Worm (Caenorhabditis elegans) whole organism, L1 larva: ENCODE results near the gene alh-1.

ENCODE experiments used
- C16A3.4 ChIP-seq: fragments of 150-350 bp; optimal IDR thresholded peaks from 2 replicates; lab custom pipeline; 2014; ENCODE audit warnings: missing biosample characterization, missing genetic modification characterization
- F16B12.6 ChIP-seq: fragments of 150-350 bp; optimal IDR thresholded peaks from 2 replicates; lab custom pipeline; 2014; ENCODE audit warnings: missing biosample characterization, missing genetic modification characterization
- alr-1 ChIP-seq: fragments of 200-800 bp; sonication (Bioruptor generic); optimal IDR thresholded peaks from 2 replicates; lab custom pipeline; 2018; ENCODE audit warnings: borderline replicate concordance, mild to moderate bottlenecking, missing genetic modification characterization, missing compliant biosample characterization
- aly-2 ChIP-seq: fragments of 150-350 bp; optimal IDR thresholded peaks from 2 replicates; lab custom pipeline; 2014; ENCODE audit warnings: missing biosample characterization, missing genetic modification characterization
- ama-1 ChIP-seq: fragments of 150-350 bp; optimal IDR thresholded peaks from 2 replicates; lab custom pipeline; 2014
- blmp-1 ChIP-seq: fragments of 150-350 bp; optimal IDR thresholded peaks from 2 replicates; lab custom pipeline; 2014; ENCODE audit warnings: missing biosample characterization, missing genetic modification characterization
- ceh-8 ChIP-seq: fragments of 200-800 bp; sonication (Bioruptor generic); optimal IDR thresholded peaks from 2 replicates; lab custom pipeline; 2018; ENCODE audit warnings: mild to moderate bottlenecking, missing genetic modification characterization, moderate library complexity, missing compliant biosample characterization
- ceh-82 ChIP-seq, 3 experiments: fragments of 150-350 bp in 1 of 3; sonication (generic microtip) in 2 of 3; optimal IDR thresholded peaks; 2 replicates each; lab custom pipeline; 2014 to 2017; ENCODE audit warnings: missing biosample characterization in 3 of 3, missing genetic modification characterization in 3 of 3
- ceh-88 ChIP-seq: fragments of 200-800 bp; sonication (Bioruptor generic); IDR thresholded peaks from 2 replicates; pipeline ENCODE4 v1.3.6; 2022; ENCODE audit warnings: missing genetic modification characterization, missing compliant biosample characterization
- ces-1 ChIP-seq: fragments of 150-350 bp; optimal IDR thresholded peaks from 2 replicates; lab custom pipeline; 2014; ENCODE audit warnings: missing biosample characterization, missing genetic modification reagents, missing genetic modification characterization
- efl-1 ChIP-seq, 4 experiments: fragments of 150-350 bp; optimal IDR thresholded peaks in 3 of 4; peaks in 1 of 4; 1 replicate in 1 of 4; 2 replicates in 3 of 4; lab custom pipeline; 2014; ENCODE audit warnings: missing biosample characterization in 2 of 4, missing genetic modification characterization in 2 of 4, missing genetic modification reagents in 2 of 4
- efl-3 ChIP-seq: fragments of 200-800 bp; sonication (Bioruptor generic); optimal IDR thresholded peaks from 2 replicates; lab custom pipeline; 2018; ENCODE audit warnings: mild to moderate bottlenecking, missing genetic modification characterization, missing compliant biosample characterization
- egl-27 ChIP-seq, 2 experiments: fragments of 150-350 bp in 1 of 2; sonication (generic microtip); optimal IDR thresholded peaks; 3 replicates each; lab custom pipeline; 2017 to 2018; ENCODE audit warnings: missing biosample characterization in 2 of 2, missing genetic modification characterization in 2 of 2, missing genetic modification reagents in 2 of 2
- elt-2 ChIP-seq: sonication (generic microtip); optimal IDR thresholded peaks from 2 replicates; lab custom pipeline; 2016; ENCODE audit warnings: missing genetic modification characterization, mild to moderate bottlenecking, inconsistent platforms, missing compliant biosample characterization, missing genetic modification reagents
- elt-3 ChIP-seq, 6 experiments: fragments of 150-350 bp in 1 of 6; sonication (generic microtip); optimal IDR thresholded peaks; 2 replicates each; lab custom pipeline; 2017 to 2018; ENCODE audit warnings: missing biosample characterization in 6 of 6, missing genetic modification characterization in 6 of 6, inconsistent platforms in 1 of 6
- fkh-10 ChIP-seq: sonication (generic microtip); optimal IDR thresholded peaks from 2 replicates; lab custom pipeline; 2017; ENCODE audit warnings: missing biosample characterization, missing genetic modification reagents, missing genetic modification characterization
- fkh-4 ChIP-seq: sonication (generic microtip); optimal IDR thresholded peaks from 2 replicates; lab custom pipeline; 2016; ENCODE audit warnings: missing compliant biosample characterization, missing genetic modification characterization, borderline replicate concordance
- fos-1 ChIP-seq: fragments of 150-350 bp; optimal IDR thresholded peaks from 2 replicates; lab custom pipeline; 2014; ENCODE audit warnings: missing biosample characterization, missing genetic modification characterization
- grh-1 ChIP-seq: fragments of 200-800 bp; sonication (Bioruptor generic); IDR thresholded peaks from 2 replicates; pipeline ENCODE4 v1.3.6; 2022; ENCODE audit warnings: missing genetic modification reagents, missing genetic modification characterization, missing compliant biosample characterization
- hlh-4 ChIP-seq: sonication (generic microtip); optimal IDR thresholded peaks from 2 replicates; lab custom pipeline; 2016; ENCODE audit warnings: mild to moderate bottlenecking, missing genetic modification characterization, missing compliant biosample characterization
- hpl-2 ChIP-seq: fragments of 150-350 bp; optimal IDR thresholded peaks from 2 replicates; lab custom pipeline; 2014; ENCODE audit warnings: missing biosample characterization, missing genetic modification reagents, missing genetic modification characterization
- jun-1 ChIP-seq: fragments of 150-350 bp; optimal IDR thresholded peaks from 2 replicates; lab custom pipeline; 2014; ENCODE audit warnings: missing biosample characterization, missing genetic modification reagents, missing genetic modification characterization
- lin-13 ChIP-seq: fragments of 150-350 bp; optimal IDR thresholded peaks from 2 replicates; lab custom pipeline; 2014; ENCODE audit warnings: missing biosample characterization, missing genetic modification reagents, missing genetic modification characterization
- lin-15B ChIP-seq: fragments of 150-350 bp; sonication (generic microtip); optimal IDR thresholded peaks from 3 replicates; lab custom pipeline; 2014; ENCODE audit warnings: missing biosample characterization, missing genetic modification characterization
- lsy-2 ChIP-seq, 2 experiments: fragments of 150-350 bp; optimal IDR thresholded peaks; 2 replicates each; lab custom pipeline; 2014; ENCODE audit warnings: missing biosample characterization in 2 of 2, missing genetic modification characterization in 2 of 2
- mab-9 ChIP-seq: fragments of 200-800 bp; sonication (Bioruptor generic); IDR thresholded peaks from 2 replicates; pipeline ENCODE4 v1.3.6; 2022; ENCODE audit warnings: missing genetic modification reagents, missing genetic modification characterization, missing compliant biosample characterization
- mdl-1 ChIP-seq, 2 experiments: fragments of 150-350 bp; optimal IDR thresholded peaks; 2 replicates each; lab custom pipeline; 2014 to 2017; ENCODE audit warnings: missing biosample characterization in 2 of 2, missing genetic modification characterization in 2 of 2, inconsistent platforms in 1 of 2
- mef-2 ChIP-seq: fragments of 150-350 bp; optimal IDR thresholded peaks from 2 replicates; lab custom pipeline; 2014; ENCODE audit warnings: missing biosample characterization, missing genetic modification characterization
- mep-1 ChIP-seq: fragments of 150-350 bp; optimal IDR thresholded peaks from 2 replicates; lab custom pipeline; 2014; ENCODE audit warnings: missing biosample characterization, missing genetic modification characterization
- nhr-11 ChIP-seq: fragments of 150-350 bp; optimal IDR thresholded peaks from 2 replicates; lab custom pipeline; 2014; ENCODE audit warnings: missing biosample characterization, missing genetic modification characterization
- nhr-12 ChIP-seq: sonication (generic microtip); optimal IDR thresholded peaks from 2 replicates; lab custom pipeline; 2017; ENCODE audit warnings: missing biosample characterization, missing genetic modification characterization
- nhr-19 ChIP-seq: fragments of 200-800 bp; sonication (Bioruptor generic); conservative IDR thresholded peaks from 2 replicates; pipeline ENCODE4 v1.3.6; 2022; ENCODE audit warnings: missing genetic modification characterization, missing compliant biosample characterization
- nhr-237 ChIP-seq: fragments of 150-350 bp; optimal IDR thresholded peaks from 2 replicates; lab custom pipeline; 2014; ENCODE audit warnings: missing biosample characterization, missing genetic modification characterization
- nhr-28 ChIP-seq: fragments of 150-350 bp; optimal IDR thresholded peaks from 2 replicates; lab custom pipeline; 2014; ENCODE audit warnings: missing biosample characterization, missing genetic modification characterization
- nhr-76 ChIP-seq: sonication (generic microtip); optimal IDR thresholded peaks from 2 replicates; lab custom pipeline; 2017; ENCODE audit warnings: missing biosample characterization, missing genetic modification characterization
- nhr-77 ChIP-seq: fragments of 150-350 bp; optimal IDR thresholded peaks from 2 replicates; lab custom pipeline; 2014; ENCODE audit warnings: missing biosample characterization, missing genetic modification characterization
- nhr-84 ChIP-seq: sonication (generic microtip); optimal IDR thresholded peaks from 2 replicates; lab custom pipeline; 2017; ENCODE audit warnings: missing biosample characterization, missing genetic modification characterization
- nhr-85 ChIP-seq: sonication (generic microtip); peaks from one replicate; lab custom pipeline; 2016; ENCODE audit warnings: missing genetic modification characterization, inconsistent platforms, missing compliant biosample characterization
- nhr-90 ChIP-seq: sonication (generic microtip); optimal IDR thresholded peaks from 2 replicates; lab custom pipeline; 2016; ENCODE audit warnings: mild to moderate bottlenecking, missing genetic modification characterization, missing compliant biosample characterization; ENCODE audit not compliant: poor library complexity
- pax-3 ChIP-seq: fragments of 200-800 bp; sonication (Bioruptor generic); optimal IDR thresholded peaks from 2 replicates; lab custom pipeline; 2018; ENCODE audit warnings: mild to moderate bottlenecking, missing genetic modification characterization, moderate library complexity, missing compliant biosample characterization
- pqm-1 ChIP-seq: sonication (generic microtip); optimal IDR thresholded peaks from 3 replicates; lab custom pipeline; 2017; ENCODE audit warnings: missing biosample characterization, missing genetic modification characterization
- rnt-1 ChIP-seq: sonication (generic microtip); optimal IDR thresholded peaks from 2 replicates; lab custom pipeline; 2016; ENCODE audit warnings: mild to moderate bottlenecking, missing genetic modification characterization, moderate library complexity, missing compliant biosample characterization
- skn-1 ChIP-seq: fragments of 150-350 bp; optimal IDR thresholded peaks from 2 replicates; lab custom pipeline; 2014; ENCODE audit warnings: missing biosample characterization, missing genetic modification characterization
- snpc-4 ChIP-seq: fragments of 150-350 bp; optimal IDR thresholded peaks from 2 replicates; lab custom pipeline; 2014; ENCODE audit warnings: missing biosample characterization, missing genetic modification characterization
- snu-23 ChIP-seq: sonication (generic microtip); optimal IDR thresholded peaks from 2 replicates; lab custom pipeline; 2016; ENCODE audit warnings: missing genetic modification characterization, missing compliant biosample characterization
- sox-4 ChIP-seq: sonication (generic microtip); optimal IDR thresholded peaks from 2 replicates; lab custom pipeline; 2016; ENCODE audit warnings: missing genetic modification characterization, missing compliant biosample characterization
- sup-37 ChIP-seq: fragments of 200-800 bp; sonication (Bioruptor generic); optimal IDR thresholded peaks from 2 replicates; lab custom pipeline; 2018; ENCODE audit warnings: mild to moderate bottlenecking, missing genetic modification characterization, missing compliant biosample characterization
- swsn-7 ChIP-seq: sonication (generic microtip); optimal IDR thresholded peaks from 2 replicates; lab custom pipeline; 2016; ENCODE audit warnings: missing genetic modification characterization, missing compliant biosample characterization
- tbx-2 ChIP-seq: sonication (generic microtip); optimal IDR thresholded peaks from 2 replicates; lab custom pipeline; 2016; ENCODE audit warnings: missing genetic modification characterization, missing compliant biosample characterization
- tlp-1 ChIP-seq: fragments of 150-350 bp; optimal IDR thresholded peaks from 2 replicates; lab custom pipeline; 2014; ENCODE audit warnings: missing biosample characterization, missing genetic modification characterization
- unc-130 ChIP-seq: fragments of 150-350 bp; optimal IDR thresholded peaks from 2 replicates; lab custom pipeline; 2017; ENCODE audit warnings: missing biosample characterization, missing genetic modification characterization, inconsistent platforms
- unc-98 ChIP-seq: fragments of 200-800 bp; sonication (Bioruptor generic); IDR thresholded peaks from 2 replicates; pipeline ENCODE4 v1.3.6; 2022; ENCODE audit warnings: missing genetic modification characterization, missing compliant biosample characterization
- xbp-1 ChIP-seq: sonication (generic microtip); optimal IDR thresholded peaks from 2 replicates; lab custom pipeline; 2016; ENCODE audit warnings: missing genetic modification characterization, missing compliant biosample characterization
- zag-1 ChIP-seq: fragments of 150-350 bp; optimal IDR thresholded peaks from 2 replicates; lab custom pipeline; 2014; ENCODE audit warnings: missing biosample characterization, missing genetic modification characterization
- ztf-4 ChIP-seq: fragments of 150-350 bp; optimal IDR thresholded peaks from 2 replicates; lab custom pipeline; 2014; ENCODE audit warnings: missing biosample characterization, missing genetic modification characterization

The alh-1 gene

ce11 chrIII:5096741-5097140 lies 19.2 kb downstream of the alh-1 start:
- TF ChIP-seq ceh-8 (GFP tag; lab: Kevin White, UChicago): no peak
- no peak for TF ChIP-seq grh-1 (GFP tag; lab: Robert Waterston, UW)
- no peak for TF ChIP-seq ama-1
- TF ChIP-seq xbp-1: no peak
- TF ChIP-seq nhr-84 (tag; lab: Kevin White, UChicago): no peak
- TF ChIP-seq hpl-2 (GFP tag; lab: Kevin White, UChicago): no peak
- no peak for TF ChIP-seq efl-1 (optimal IDR thresholded peaks at IDR 0.05; lab: Kevin White, UChicago)
- no peak for TF ChIP-seq efl-1 (GFP tag; optimal IDR thresholded peaks at IDR 0.05 in 1 of 2; lab: Kevin White, UChicago)
- TF ChIP-seq rnt-1 (tag; lab: Kevin White, UChicago): no peak
- no peak for TF ChIP-seq alr-1
- no peak for TF ChIP-seq egl-27 (tag; optimal IDR thresholded peaks at IDR 0.05; lab: Kevin White, UChicago)
- TF ChIP-seq lin-15B (tag; lab: Kevin White, UChicago): no peak
- peak; percentile 10 for TF ChIP-seq tbx-2 (tag; lab: Kevin White, UChicago)
- peak in 5 of 6 experiments; percentile 55 to 87 (median 82) for TF ChIP-seq elt-3 (tag; optimal IDR thresholded peaks at IDR 0.05; lab: Kevin White, UChicago)
- TF ChIP-seq snu-23 (GFP tag; lab: Kevin White, UChicago): peak; percentile 13
- TF ChIP-seq aly-2 (tag; lab: Kevin White, UChicago): no peak
- TF ChIP-seq sox-4 (tag; lab: Kevin White, UChicago): no peak
- no peak for TF ChIP-seq hlh-4 (tag; lab: Kevin White, UChicago)
- TF ChIP-seq nhr-28 (tag; lab: Kevin White, UChicago): no peak
- no peak for TF ChIP-seq nhr-90 (tag; lab: Kevin White, UChicago)
- TF ChIP-seq mep-1: no peak
- no peak for TF ChIP-seq jun-1 (tag; lab: Kevin White, UChicago)
- no peak for TF ChIP-seq sup-37 (GFP tag; lab: Kevin White, UChicago)
- TF ChIP-seq unc-130 (tag; lab: Kevin White, UChicago): no peak
- no peak for TF ChIP-seq fkh-4 (tag; lab: Kevin White, UChicago)
- TF ChIP-seq ceh-82 (tag; optimal IDR thresholded peaks at IDR 0.05; lab: Kevin White, UChicago): no peak
- no peak for TF ChIP-seq efl-3 (GFP tag; lab: Kevin White, UChicago)
- no peak for TF ChIP-seq nhr-11 (tag; lab: Kevin White, UChicago)
- TF ChIP-seq mdl-1 (tag; optimal IDR thresholded peaks at IDR 0.05; lab: Kevin White, UChicago): no peak
- no peak for TF ChIP-seq fkh-10
- TF ChIP-seq snpc-4 (tag; lab: Kevin White, UChicago): no peak
- no peak for TF ChIP-seq ces-1 (GFP tag; lab: Kevin White, UChicago)
- TF ChIP-seq swsn-7 (tag; lab: Kevin White, UChicago): no peak
- TF ChIP-seq C16A3.4: no peak
- no peak for TF ChIP-seq nhr-77
- no peak for TF ChIP-seq F16B12.6
- peak; percentile 60 for TF ChIP-seq nhr-85 (tag; lab: Kevin White, UChicago)
- no peak for TF ChIP-seq pqm-1 (tag; lab: Kevin White, UChicago)
- no peak for TF ChIP-seq pax-3 (tag; lab: Kevin White, UChicago)
- TF ChIP-seq mef-2 (tag; lab: Kevin White, UChicago): no peak
- TF ChIP-seq unc-98 (GFP tag; lab: Robert Waterston, UW): no peak
- no peak for TF ChIP-seq elt-2 (tag; lab: Kevin White, UChicago)
- peak; percentile 84 for TF ChIP-seq blmp-1
- no peak for TF ChIP-seq fos-1 (tag; lab: Kevin White, UChicago)
- no peak for TF ChIP-seq nhr-237
- TF ChIP-seq nhr-19 (GFP tag; lab: Robert Waterston, UW): peak; percentile 30
- TF ChIP-seq mab-9 (GFP tag; lab: Robert Waterston, UW): no peak
- no peak for TF ChIP-seq lsy-2 (tag; optimal IDR thresholded peaks at IDR 0.05; lab: Kevin White, UChicago)
- no peak for TF ChIP-seq ztf-4
- no peak for TF ChIP-seq zag-1
- TF ChIP-seq ceh-88 (GFP tag; lab: Robert Waterston, UW): no peak
- TF ChIP-seq lin-13 (GFP tag; lab: Kevin White, UChicago): no peak
- no peak for TF ChIP-seq nhr-12 (tag; lab: Kevin White, UChicago)
- no peak for TF ChIP-seq skn-1 (tag; lab: Kevin White, UChicago)
- no peak for TF ChIP-seq nhr-76 (tag; lab: Kevin White, UChicago)
- TF ChIP-seq tlp-1 (tag; lab: Kevin White, UChicago): no peak
